Fruit fly (Drosophila melanogaster) whole organism, embryonic: ENCODE measurements around the gene Cad96Cb.

Experiments used
- CG1024 ChIP-seq: fragments of 200-800 bp; sonication (Bioruptor generic); IDR thresholded peaks from 2 replicates; pipeline ENCODE4 v1.3.6; 2022; ENCODE audit warnings: missing biosample characterization, missing genetic modification characterization
- CG10274 ChIP-seq: fragments of 200-800 bp; sonication (Bioruptor generic); optimal IDR thresholded peaks from 3 replicates; lab custom pipeline; 2017; ENCODE audit warnings: missing biosample characterization, mild to moderate bottlenecking, missing genetic modification characterization
- CG10431 ChIP-seq: fragments of 200-800 bp; sonication (Bioruptor generic); optimal IDR thresholded peaks from 3 replicates; lab custom pipeline; 2018; ENCODE audit warnings: missing biosample characterization, mild to moderate bottlenecking, missing genetic modification characterization
- CG10654 ChIP-seq: fragments of 200-800 bp; sonication (Bioruptor generic); optimal IDR thresholded peaks from 2 replicates; lab custom pipeline; 2016; ENCODE audit warnings: missing biosample characterization, missing genetic modification characterization
- CG1233 ChIP-seq: fragments of 200-800 bp; sonication (Bioruptor generic); optimal IDR thresholded peaks from 4 replicates; lab custom pipeline; 2018; ENCODE audit warnings: missing biosample characterization, mild to moderate bottlenecking, missing genetic modification characterization
- CG12744 ChIP-seq: fragments of 200-800 bp; sonication (Bioruptor generic); optimal IDR thresholded peaks from 2 replicates; lab custom pipeline; 2016; ENCODE audit warnings: missing biosample characterization, missing genetic modification characterization
- CG12769 ChIP-seq: fragments of 200-800 bp; sonication (Bioruptor generic); optimal IDR thresholded peaks from 2 replicates; lab custom pipeline; 2019; ENCODE audit warnings: missing biosample characterization, mild to moderate bottlenecking, missing genetic modification characterization, moderate library complexity
- CG13624 ChIP-seq: fragments of 200-800 bp; sonication (Bioruptor generic); optimal IDR thresholded peaks from 2 replicates; lab custom pipeline; 2016; ENCODE audit warnings: missing biosample characterization, missing genetic modification characterization
- CG15479 ChIP-seq: fragments of 200-800 bp; sonication (Bioruptor generic); optimal IDR thresholded peaks from 3 replicates; lab custom pipeline; 2019; ENCODE audit warnings: missing biosample characterization, mild to moderate bottlenecking, missing genetic modification characterization, moderate library complexity
- CG4854 ChIP-seq: fragments of 200-800 bp; sonication (Bioruptor generic); optimal IDR thresholded peaks from 2 replicates; lab custom pipeline; 2016; ENCODE audit warnings: missing biosample characterization, missing genetic modification characterization, inconsistent platforms
- CG6791 ChIP-seq: fragments of 200-800 bp; sonication (Bioruptor generic); IDR thresholded peaks from 3 replicates; pipeline ENCODE4 v1.3.6; 2022; ENCODE audit warnings: missing biosample characterization, missing genetic modification characterization; ENCODE audit not compliant: partially characterized antibody
- CG8089 ChIP-seq: fragments of 200-800 bp; sonication (Bioruptor generic); optimal IDR thresholded peaks from 3 replicates; lab custom pipeline; 2016; ENCODE audit warnings: missing biosample characterization, missing genetic modification characterization
- CG8388 ChIP-seq: fragments of 200-800 bp; sonication (Bioruptor generic); optimal IDR thresholded peaks from 2 replicates; lab custom pipeline; 2019; ENCODE audit warnings: missing biosample characterization, mild to moderate bottlenecking, missing genetic modification characterization, moderate library complexity
- CG9437 ChIP-seq: fragments of 200-800 bp; sonication (Bioruptor generic); optimal IDR thresholded peaks from 2 replicates; lab custom pipeline; 2018; ENCODE audit warnings: missing biosample characterization, mild to moderate bottlenecking, missing genetic modification characterization
- CG9797 ChIP-seq: fragments of 200-800 bp; sonication (Bioruptor generic); optimal IDR thresholded peaks from 3 replicates; lab custom pipeline; 2018; ENCODE audit warnings: missing biosample characterization, mild to moderate bottlenecking, missing genetic modification characterization
- D ChIP-seq, 2 experiments: fragments of 200-800 bp in 1 of 2; fragments of >200 bp in 1 of 2; sonication (Bioruptor generic) in 1 of 2; optimal IDR thresholded peaks; 2 replicates in 1 of 2; 3 replicates in 1 of 2; lab custom pipeline; 2017; ENCODE audit warnings: mild to moderate bottlenecking in 1 of 2, missing biosample characterization in 1 of 2, missing genetic modification characterization in 1 of 2, missing genetic modification reagents in 1 of 2
- Dfd ChIP-seq, 2 experiments: fragments of >200 bp; optimal IDR thresholded peaks; 2 replicates each; lab custom pipeline; 2017; ENCODE audit warnings: missing biosample characterization in 2 of 2, missing genetic modification characterization in 2 of 2
- H15 ChIP-seq: fragments of 200-800 bp; sonication (Bioruptor generic); IDR thresholded peaks from 3 replicates; pipeline ENCODE4 v1.3.6; 2022; ENCODE audit warnings: missing biosample characterization, missing genetic modification characterization
- HLH3B ChIP-seq: fragments of 200-800 bp; sonication (Bioruptor generic); IDR thresholded peaks from 2 replicates; pipeline ENCODE4 v1.3.6; 2022; ENCODE audit warnings: missing biosample characterization, missing genetic modification characterization
- Hey ChIP-seq: fragments of 200-800 bp; sonication (Bioruptor generic); optimal IDR thresholded peaks from 3 replicates; lab custom pipeline; 2018; ENCODE audit warnings: missing biosample characterization, mild to moderate bottlenecking, missing genetic modification characterization
- HmgD ChIP-seq: fragments of 200-800 bp; sonication (Bioruptor generic); optimal IDR thresholded peaks from 3 replicates; lab custom pipeline; 2016; ENCODE audit warnings: missing biosample characterization, missing genetic modification characterization
- Lpt ChIP-seq: fragments of >200 bp; optimal IDR thresholded peaks from 2 replicates; lab custom pipeline; 2018; ENCODE audit warnings: missing biosample characterization, missing genetic modification characterization
- MBD-R2 ChIP-seq: fragments of 200-800 bp; sonication (Bioruptor generic); IDR thresholded peaks from 2 replicates; pipeline ENCODE4 v1.3.6; 2022; ENCODE audit warnings: missing biosample characterization, missing genetic modification characterization
- Myb ChIP-seq: fragments of 200-800 bp; sonication (Bioruptor generic); optimal IDR thresholded peaks from 2 replicates; lab custom pipeline; 2016; ENCODE audit warnings: missing biosample characterization, missing genetic modification characterization
- Rfx ChIP-seq: fragments of 200-800 bp; sonication (Bioruptor generic); IDR thresholded peaks from 2 replicates; pipeline ENCODE4 v1.3.6; 2022; ENCODE audit warnings: missing biosample characterization, missing genetic modification characterization
- Sox102F ChIP-seq: fragments of 200-800 bp; sonication (Bioruptor generic); optimal IDR thresholded peaks from 2 replicates; lab custom pipeline; 2018; ENCODE audit warnings: missing biosample characterization, mild to moderate bottlenecking, missing genetic modification characterization, moderate library complexity
- ac ChIP-seq: fragments of 200-800 bp; sonication (Bioruptor generic); optimal IDR thresholded peaks from 3 replicates; lab custom pipeline; 2017; ENCODE audit warnings: missing biosample characterization, mild to moderate bottlenecking, missing genetic modification characterization
- bowl ChIP-seq: fragments of 200-800 bp; sonication (Bioruptor generic); IDR thresholded peaks from 2 replicates; pipeline ENCODE4 v1.3.6; 2022; ENCODE audit warnings: missing biosample characterization, missing genetic modification characterization
- ci ChIP-seq: fragments of 200-800 bp; sonication (Bioruptor generic); IDR thresholded peaks from 3 replicates; pipeline ENCODE4 v1.3.6; 2022; ENCODE audit warnings: missing biosample characterization, missing genetic modification characterization
- dmrt11E ChIP-seq: fragments of 200-800 bp; sonication (Bioruptor generic); optimal IDR thresholded peaks from 3 replicates; lab custom pipeline; 2018; ENCODE audit warnings: missing biosample characterization, mild to moderate bottlenecking, missing genetic modification characterization, moderate library complexity
- fd96Cb ChIP-seq: fragments of 200-800 bp; sonication (Bioruptor generic); optimal IDR thresholded peaks from 2 replicates; lab custom pipeline; 2018; ENCODE audit warnings: missing biosample characterization, mild to moderate bottlenecking, missing genetic modification characterization, moderate library complexity
- fru ChIP-seq: fragments of >200 bp; optimal IDR thresholded peaks from 2 replicates; lab custom pipeline; 2017
- grn ChIP-seq: fragments of 200-800 bp; sonication (Bioruptor generic); optimal IDR thresholded peaks from 3 replicates; lab custom pipeline; 2017; ENCODE audit warnings: missing biosample characterization, missing genetic modification characterization
- hbn ChIP-seq: fragments of 200-800 bp; sonication (Bioruptor generic); IDR thresholded peaks from 2 replicates; pipeline ENCODE4 v1.3.6; 2022; ENCODE audit warnings: missing biosample characterization, missing genetic modification characterization; ENCODE audit not compliant: partially characterized antibody
- hkb ChIP-seq, 2 experiments: fragments of 200-800 bp in 1 of 2; fragments of >200 bp in 1 of 2; sonication (Bioruptor generic) in 1 of 2; IDR thresholded peaks in 1 of 2; optimal IDR thresholded peaks in 1 of 2; 2 replicates each; pipeline versions ENCODE4 v1.3.6 to Lab custom; 2017 to 2022; ENCODE audit warnings: missing biosample characterization in 1 of 2, missing genetic modification characterization in 1 of 2
- hth ChIP-seq: fragments of >200 bp; optimal IDR thresholded peaks from 2 replicates; lab custom pipeline; 2017; ENCODE audit warnings: inconsistent platforms
- kni ChIP-seq: fragments of 200-800 bp; sonication (Bioruptor generic); optimal IDR thresholded peaks from 3 replicates; lab custom pipeline; 2017; ENCODE audit warnings: mild to moderate bottlenecking, missing biosample characterization, missing genetic modification reagents, missing genetic modification characterization
- lov ChIP-seq, 2 experiments: fragments of 200-800 bp in 1 of 2; fragments of >200 bp in 1 of 2; sonication (Bioruptor generic) in 1 of 2; IDR thresholded peaks in 1 of 2; optimal IDR thresholded peaks in 1 of 2; 2 replicates in 1 of 2; 3 replicates in 1 of 2; pipeline versions ENCODE4 v1.3.6 to Lab custom; 2017 to 2022; ENCODE audit warnings: missing biosample characterization in 1 of 2, missing genetic modification characterization in 1 of 2
- pan ChIP-seq, 4 experiments: fragments of >200 bp in 3 of 4; fragments of 200-800 bp in 1 of 4; sonication (Bioruptor generic) in 1 of 4; optimal IDR thresholded peaks in 3 of 4; IDR thresholded peaks in 1 of 4; 2 replicates each; pipeline versions ENCODE4 v1.3.6 to Lab custom; 2017 to 2022; ENCODE audit warnings: missing biosample characterization in 2 of 4, missing genetic modification characterization in 2 of 4, mixed read lengths in 1 of 4
- salm ChIP-seq: fragments of 200-800 bp; sonication (Bioruptor generic); optimal IDR thresholded peaks from 2 replicates; lab custom pipeline; 2018; ENCODE audit warnings: missing biosample characterization, mild to moderate bottlenecking, missing genetic modification characterization
- schlank ChIP-seq: fragments of 200-800 bp; sonication (Bioruptor generic); optimal IDR thresholded peaks from 2 replicates; lab custom pipeline; 2018; ENCODE audit warnings: missing biosample characterization, mild to moderate bottlenecking, missing genetic modification characterization
- sd ChIP-seq: fragments of 200-800 bp; sonication (Bioruptor generic); optimal IDR thresholded peaks from 3 replicates; lab custom pipeline; 2018; ENCODE audit warnings: missing biosample characterization, mild to moderate bottlenecking, missing genetic modification characterization, moderate library complexity
- sens ChIP-seq: fragments of 200-800 bp; sonication (Bioruptor generic); peaks from one replicate; lab custom pipeline; 2016; ENCODE audit warnings: missing biosample characterization, missing genetic modification characterization
- stwl ChIP-seq: fragments of 200-800 bp; sonication (Bioruptor generic); optimal IDR thresholded peaks from 3 replicates; lab custom pipeline; 2018; ENCODE audit warnings: missing biosample characterization, mild to moderate bottlenecking, missing genetic modification characterization, moderate library complexity
- tll ChIP-seq, 2 experiments: fragments of 200-800 bp in 1 of 2; fragments of >200 bp in 1 of 2; sonication (Bioruptor generic) in 1 of 2; optimal IDR thresholded peaks; 2 replicates each; lab custom pipeline; 2017 to 2019; ENCODE audit warnings: missing biosample characterization in 2 of 2, missing genetic modification characterization in 2 of 2, mild to moderate bottlenecking in 1 of 2, moderate library complexity in 1 of 2
- trem ChIP-seq: fragments of 200-800 bp; optimal IDR thresholded peaks from 3 replicates; lab custom pipeline; 2019; ENCODE audit warnings: missing biosample characterization, mild to moderate bottlenecking, missing genetic modification characterization, moderate library complexity
- unc-4 ChIP-seq: fragments of 200-800 bp; sonication (Bioruptor generic); IDR thresholded peaks from 2 replicates; pipeline ENCODE4 v1.3.6; 2022; ENCODE audit warnings: missing biosample characterization, missing genetic modification characterization; ENCODE audit not compliant: partially characterized antibody

The Cad96Cb gene

DNA sequence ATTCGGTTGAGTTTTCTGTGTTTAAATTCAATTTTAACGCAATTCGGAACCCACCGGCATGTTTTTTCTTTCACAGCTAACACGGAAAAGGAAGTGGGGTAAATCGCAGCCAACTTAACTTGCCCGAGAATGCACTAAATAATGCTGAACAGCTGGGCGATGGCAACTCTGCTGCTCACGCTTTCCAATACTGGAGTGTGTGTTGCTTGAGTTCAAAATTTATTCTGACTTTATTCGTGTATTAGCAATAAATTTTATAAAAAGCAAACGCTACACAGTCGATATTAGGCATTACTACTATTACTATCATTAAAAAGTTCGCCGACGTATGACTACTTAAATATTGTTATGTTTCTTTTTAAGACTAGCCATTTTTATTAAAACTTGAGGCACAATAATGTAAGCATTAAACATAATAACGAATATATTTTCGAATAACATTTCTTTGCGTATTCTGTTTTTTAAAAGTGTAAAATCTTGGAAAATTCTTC is 15.3 kb upstream of the Cad96Cb start, which contains the start of the genes RpS27 and Nup37 (continued):
- TF ChIP-seq trem (peak; percentile 94), fd96Cb (peak; percentile 91), Sox102F (peak; percentile 90), H15 (peak; percentile 97), hth (lab: Kevin White, UChicago) (no peak), CG10654 (GFP tag; lab: Kevin White, UChicago) (peak; percentile 99), CG10274 (GFP tag; lab: Kevin White, UChicago) (peak; percentile 96), lov (optimal IDR thresholded peaks at IDR 0.05; lab: Kevin White, UChicago) (no peak), lov (GFP tag; IDR thresholded peaks at IDR 0.05; lab: Robert Waterston, UW) (peak; percentile 99), hbn (GFP tag; lab: Robert Waterston, UW) (no peak), CG1024 (peak; percentile 94), CG8089 (GFP tag; lab: Kevin White, UChicago) (peak; percentile 99), D (optimal IDR thresholded peaks at IDR 0.05; lab: Kevin White, UChicago) (no peak), D (GFP tag; optimal IDR thresholded peaks at IDR 0.05; lab: Kevin White, UChicago) (peak; percentile 96), sens (peak; percentile 99), ci (GFP tag; lab: Robert Waterston, UW) (peak; percentile 99), HmgD (GFP tag; lab: Kevin White, UChicago) (peak; percentile 99), CG13624 (GFP tag; lab: Kevin White, UChicago) (peak; percentile 99), fru (lab: Kevin White, UChicago) (no peak), CG10431 (GFP tag; lab: Kevin White, UChicago) (peak; percentile 98), salm (peak; percentile 90)

DNA sequence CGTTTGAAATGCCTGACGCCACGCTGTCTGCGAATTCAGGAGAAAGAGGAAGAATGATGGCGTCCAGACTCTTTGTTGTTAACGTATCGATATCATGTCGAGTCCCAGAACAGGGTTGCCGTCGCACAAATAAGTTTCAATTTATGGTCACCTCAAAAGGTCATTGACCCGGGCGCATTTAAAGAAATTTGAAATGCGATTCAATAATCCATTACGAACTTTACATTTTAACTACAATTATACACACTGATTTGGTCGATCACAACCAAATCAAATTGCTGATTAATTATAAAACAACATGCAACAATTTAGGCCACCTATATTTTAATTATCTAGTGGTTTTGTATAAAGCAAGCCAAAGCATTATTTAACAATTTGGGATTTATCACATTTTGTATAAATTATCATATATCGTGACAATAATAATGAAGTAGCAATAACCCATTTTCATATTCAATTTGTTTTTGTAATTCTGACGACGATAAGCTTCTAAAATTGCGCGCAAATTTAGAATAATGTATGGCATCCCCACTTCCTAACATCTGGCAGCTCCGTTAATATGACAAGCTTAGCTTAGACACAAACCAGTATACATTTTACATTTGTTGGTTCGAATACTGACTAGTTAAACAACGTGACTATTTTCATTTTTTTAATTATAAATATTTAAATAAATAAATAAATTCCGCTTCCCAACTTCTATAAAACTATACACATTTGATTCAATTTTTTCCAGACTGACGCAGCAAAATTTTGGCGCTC is 13.1 kb upstream of the Cad96Cb start, which contains the start of gene bam:
TSS of gene bam (minus strand) at position 58 of the 762 bp plus-strand sequence.
- TF ChIP-seq schlank (no peak), CG6791 (GFP tag; lab: Robert Waterston, UW) (0 out of 3 replicates have a peak, but pooled peaks have one; percentile 47), Hey (tag; lab: Kevin White, UChicago) (no peak), grn (no peak), Dfd (GFP tag; optimal IDR thresholded peaks at IDR 0.05; lab: Kevin White, UChicago) (no peak), CG9437 (GFP tag; lab: Kevin White, UChicago) (no peak), CG12744 (GFP tag; lab: Kevin White, UChicago) (no peak), hkb (optimal IDR thresholded peaks at IDR 0.05; lab: Kevin White, UChicago) (no peak), hkb (GFP tag; IDR thresholded peaks at IDR 0.05; lab: Robert Waterston, UW) (no peak), HLH3B (GFP tag; lab: Robert Waterston, UW) (no peak), ac (GFP tag; lab: Kevin White, UChicago) (no peak), CG15479 (GFP tag; lab: Kevin White, UChicago) (no peak), Rfx (GFP tag; lab: Robert Waterston, UW) (no peak), fru (lab: Kevin White, UChicago) (no peak), unc-4 (GFP tag; lab: Robert Waterston, UW) (0 out of 2 replicates have a peak, but pooled peaks have one; percentile 20), CG4854 (GFP tag; lab: Kevin White, UChicago) (no peak), Myb (GFP tag; lab: Kevin White, UChicago) (peak; percentile 51), CG12769 (tag; lab: Kevin White, UChicago) (no peak), Lpt (GFP tag; lab: Kevin White, UChicago) (no peak), dmrt11E (tag; lab: Kevin White, UChicago) (no peak), bowl (GFP tag; lab: Robert Waterston, UW) (no peak), CG9797 (GFP tag; lab: Kevin White, UChicago) (no peak), sd (tag; lab: Kevin White, UChicago) (peak; percentile 52), CG8388 (GFP tag; lab: Kevin White, UChicago) (no peak), stwl (tag; lab: Kevin White, UChicago) (peak; percentile 83), MBD-R2 (no peak), kni (no peak), pan (optimal IDR thresholded peaks at IDR 0.05; lab: Kevin White, UChicago) (no peak), pan (GFP tag; optimal IDR thresholded peaks at IDR 0.05 in 1 of 2, IDR thresholded peaks at IDR 0.05 in 1 of 2) (no peak), tll (GFP tag; optimal IDR thresholded peaks at IDR 0.05; lab: Kevin White, UChicago) (no peak), CG1233 (GFP tag; lab: Kevin White, UChicago) (no peak)
